Worm (Caenorhabditis elegans) whole organism, mixed stage, embryonic: Measurements from ENCODE around the gene smvt-1.

ENCODE experiments used
- M03D4.4 ChIP-seq: sonication (generic microtip); optimal IDR thresholded peaks from 2 replicates; lab custom pipeline; 2017; ENCODE audit warnings: mild to moderate bottlenecking, missing genetic modification characterization, missing compliant biosample characterization
- bed-3 ChIP-seq: fragments of 200-800 bp; sonication (Bioruptor generic); optimal IDR thresholded peaks from 3 replicates; lab custom pipeline; 2018; ENCODE audit warnings: mild to moderate bottlenecking, missing genetic modification characterization, moderate library complexity, missing compliant biosample characterization
- blmp-1 ChIP-seq: fragments of 150-350 bp; optimal IDR thresholded peaks from 2 replicates; lab custom pipeline; 2014; ENCODE audit warnings: missing biosample characterization, missing genetic modification characterization
- ceh-39 ChIP-seq: fragments of 150-350 bp; optimal IDR thresholded peaks from 2 replicates; lab custom pipeline; 2014; ENCODE audit warnings: missing biosample characterization, missing genetic modification characterization
- ceh-43 ChIP-seq: fragments of 200-800 bp; sonication (Bioruptor generic); optimal IDR thresholded peaks from 2 replicates; lab custom pipeline; 2018; ENCODE audit warnings: mild to moderate bottlenecking, missing genetic modification characterization, moderate library complexity, missing compliant biosample characterization
- ceh-83 ChIP-seq: fragments of 200-800 bp; sonication (Bioruptor generic); optimal IDR thresholded peaks from 2 replicates; lab custom pipeline; 2018; ENCODE audit warnings: mild to moderate bottlenecking, missing genetic modification characterization, missing compliant biosample characterization
- ces-1 ChIP-seq: fragments of 150-350 bp; optimal IDR thresholded peaks from 2 replicates; lab custom pipeline; 2014; ENCODE audit warnings: missing biosample characterization, missing genetic modification reagents, missing genetic modification characterization
- cnd-1 ChIP-seq: fragments of 200-800 bp; sonication (Bioruptor generic); optimal IDR thresholded peaks from 2 replicates; lab custom pipeline; 2018; ENCODE audit warnings: mild to moderate bottlenecking, missing genetic modification characterization, missing compliant biosample characterization
- drap-1 ChIP-seq: fragments of 200-800 bp; sonication (Bioruptor generic); optimal IDR thresholded peaks from 3 replicates; lab custom pipeline; 2018; ENCODE audit warnings: mild to moderate bottlenecking, missing genetic modification characterization, missing compliant biosample characterization
- elt-1 ChIP-seq: sonication (generic microtip); optimal IDR thresholded peaks from 2 replicates; lab custom pipeline; 2017; ENCODE audit warnings: missing genetic modification characterization, mild to moderate bottlenecking, missing compliant biosample characterization, antibody characterized with exemption, moderate library complexity, borderline replicate concordance; ENCODE audit not compliant: insufficient read depth
- elt-3 ChIP-seq: fragments of 150-350 bp; optimal IDR thresholded peaks from 2 replicates; lab custom pipeline; 2014; ENCODE audit warnings: missing biosample characterization, missing genetic modification characterization
- flh-1 ChIP-seq: fragments of 200-800 bp; sonication (Bioruptor generic); optimal IDR thresholded peaks from 2 replicates; lab custom pipeline; 2018; ENCODE audit warnings: mild to moderate bottlenecking, missing genetic modification characterization, moderate library complexity, missing compliant biosample characterization
- ham-2 ChIP-seq: fragments of 200-800 bp; sonication (Bioruptor generic); optimal IDR thresholded peaks from 2 replicates; lab custom pipeline; 2018; ENCODE audit warnings: mild to moderate bottlenecking, missing genetic modification characterization, missing compliant biosample characterization
- hlh-1 ChIP-seq: fragments of 150-350 bp; optimal IDR thresholded peaks from 2 replicates; lab custom pipeline; 2014; ENCODE audit warnings: missing biosample characterization, missing genetic modification reagents, missing genetic modification characterization
- lin-13 ChIP-seq: fragments of 150-350 bp; optimal IDR thresholded peaks from 2 replicates; lab custom pipeline; 2014; ENCODE audit warnings: missing biosample characterization, missing genetic modification characterization
- lin-32 ChIP-seq: fragments of 200-800 bp; sonication (Bioruptor generic); optimal IDR thresholded peaks from 2 replicates; lab custom pipeline; 2018; ENCODE audit warnings: mild to moderate bottlenecking, missing genetic modification characterization, missing compliant biosample characterization
- lsy-2 ChIP-seq: fragments of 150-350 bp; optimal IDR thresholded peaks from 2 replicates; lab custom pipeline; 2014; ENCODE audit warnings: missing biosample characterization, missing genetic modification characterization
- mab-5 ChIP-seq: fragments of 150-350 bp; optimal IDR thresholded peaks from 2 replicates; lab custom pipeline; 2014; ENCODE audit warnings: missing biosample characterization, missing genetic modification characterization
- mep-1 ChIP-seq: fragments of 150-350 bp; optimal IDR thresholded peaks from 2 replicates; lab custom pipeline; 2017; ENCODE audit warnings: missing biosample characterization, missing genetic modification reagents, missing genetic modification characterization, inconsistent platforms
- mls-2 ChIP-seq: sonication (generic microtip); optimal IDR thresholded peaks from 2 replicates; lab custom pipeline; 2016; ENCODE audit warnings: mild to moderate bottlenecking, missing genetic modification characterization, moderate library complexity, missing compliant biosample characterization
- nhr-12 ChIP-seq: fragments of 150-350 bp; optimal IDR thresholded peaks from 2 replicates; lab custom pipeline; 2014; ENCODE audit warnings: missing biosample characterization, missing genetic modification characterization
- nhr-2 ChIP-seq: fragments of 150-350 bp; optimal IDR thresholded peaks from 2 replicates; lab custom pipeline; 2014; ENCODE audit warnings: missing biosample characterization, missing genetic modification characterization
- nhr-237 ChIP-seq: fragments of 150-350 bp; optimal IDR thresholded peaks from 2 replicates; lab custom pipeline; 2014; ENCODE audit warnings: missing biosample characterization, missing genetic modification characterization
- nhr-28 ChIP-seq: fragments of 150-350 bp; optimal IDR thresholded peaks from 2 replicates; lab custom pipeline; 2014; ENCODE audit warnings: missing biosample characterization, missing genetic modification characterization
- nhr-76 ChIP-seq: sonication (generic microtip); optimal IDR thresholded peaks from 2 replicates; lab custom pipeline; 2017; ENCODE audit warnings: missing biosample characterization, missing genetic modification characterization
- pha-4 ChIP-seq: fragments of 150-350 bp; optimal IDR thresholded peaks from 2 replicates; lab custom pipeline; 2018; ENCODE audit warnings: missing biosample characterization, missing genetic modification reagents, missing genetic modification characterization
- sem-2 ChIP-seq: fragments of 200-800 bp; sonication (Bioruptor generic); optimal IDR thresholded peaks from 2 replicates; lab custom pipeline; 2018; ENCODE audit warnings: mild to moderate bottlenecking, missing genetic modification characterization, missing compliant biosample characterization
- snpc-4 ChIP-seq: fragments of 150-350 bp; optimal IDR thresholded peaks from 2 replicates; lab custom pipeline; 2014; ENCODE audit warnings: missing biosample characterization, missing genetic modification characterization
- sptf-1 ChIP-seq: sonication (generic microtip); optimal IDR thresholded peaks from 2 replicates; lab custom pipeline; 2017; ENCODE audit warnings: mild to moderate bottlenecking, missing genetic modification characterization, moderate library complexity, missing compliant biosample characterization
- tbx-8 ChIP-seq: fragments of 200-800 bp; sonication (Bioruptor generic); optimal IDR thresholded peaks from 2 replicates; lab custom pipeline; 2018; ENCODE audit warnings: mild to moderate bottlenecking, missing genetic modification characterization, moderate library complexity, missing compliant biosample characterization
- unc-120 ChIP-seq: sonication (generic microtip); optimal IDR thresholded peaks from 2 replicates; lab custom pipeline; 2017; ENCODE audit warnings: missing genetic modification characterization, missing compliant biosample characterization; ENCODE audit not compliant: poor library complexity, severe bottlenecking
- unc-39 ChIP-seq: fragments of 150-350 bp; optimal IDR thresholded peaks from 2 replicates; lab custom pipeline; 2014; ENCODE audit warnings: missing biosample characterization, missing genetic modification characterization
- unc-62 ChIP-seq: fragments of 150-350 bp; optimal IDR thresholded peaks from 2 replicates; lab custom pipeline; 2014; ENCODE audit warnings: missing biosample characterization, missing genetic modification reagents, missing genetic modification characterization
- zip-8 ChIP-seq: fragments of 150-350 bp; optimal IDR thresholded peaks from 2 replicates; lab custom pipeline; 2014; ENCODE audit warnings: missing biosample characterization, missing genetic modification characterization
- ztf-11 ChIP-seq: fragments of 150-350 bp; optimal IDR thresholded peaks from 2 replicates; lab custom pipeline; 2014; ENCODE audit warnings: missing biosample characterization, missing genetic modification characterization

smvt-1 gene

ce11 chrX:2592670-2593280 is 44.0 kb upstream of the smvt-1 start:
- TF ChIP-seq ces-1 (GFP tag; lab: Kevin White, UChicago) (no peak), nhr-28 (no peak), lin-32 (GFP tag; lab: Kevin White, UChicago) (no peak), mep-1 (tag; lab: Kevin White, UChicago) (no peak), lsy-2 (no peak), drap-1 (GFP tag; lab: Kevin White, UChicago) (no peak), elt-1 (tag; lab: Kevin White, UChicago) (no peak), nhr-237 (tag; lab: Kevin White, UChicago) (no peak), ham-2 (GFP tag; lab: Kevin White, UChicago) (no peak)

ce11 chrX:2591586-2592000 is 42.8 kb upstream of the smvt-1 start:
- no peak for TF ChIP-seq ces-1 (GFP tag; lab: Kevin White, UChicago)
- no peak for TF ChIP-seq lsy-2
- no peak for TF ChIP-seq nhr-2 (tag; lab: Kevin White, UChicago)
- no peak for TF ChIP-seq ceh-83
- TF ChIP-seq unc-39 (tag; lab: Kevin White, UChicago), result no peak
- no peak for TF ChIP-seq mab-5 (tag; lab: Kevin White, UChicago)
- no peak for TF ChIP-seq ham-2 (GFP tag; lab: Kevin White, UChicago)
- peak; percentile 18 for TF ChIP-seq drap-1 (GFP tag; lab: Kevin White, UChicago)
- no peak for TF ChIP-seq lin-32 (GFP tag; lab: Kevin White, UChicago)
- no peak for TF ChIP-seq elt-1 (tag; lab: Kevin White, UChicago)
- no peak for TF ChIP-seq nhr-12
- TF ChIP-seq sem-2 (GFP tag; lab: Kevin White, UChicago), result no peak
- peak; percentile 12 for TF ChIP-seq unc-62 (GFP tag; lab: Kevin White, UChicago)
- peak; percentile 17 for TF ChIP-seq hlh-1 (tag; lab: Kevin White, UChicago)
- TF ChIP-seq M03D4.4 (tag; lab: Kevin White, UChicago), result no peak
- TF ChIP-seq snpc-4 (tag; lab: Kevin White, UChicago), result no peak
- TF ChIP-seq zip-8 (tag; lab: Kevin White, UChicago), result no peak
- no peak for TF ChIP-seq ztf-11 (tag; lab: Kevin White, UChicago)
- no peak for TF ChIP-seq nhr-28
- no peak for TF ChIP-seq ceh-39 (tag; lab: Kevin White, UChicago)
- no peak for TF ChIP-seq cnd-1 (tag; lab: Kevin White, UChicago)
- no peak for TF ChIP-seq nhr-76 (tag; lab: Kevin White, UChicago)
- no peak for TF ChIP-seq sptf-1
- TF ChIP-seq blmp-1 (tag; lab: Kevin White, UChicago), result peak; percentile 68
- TF ChIP-seq flh-1, result no peak
- peak; percentile 60 for TF ChIP-seq unc-120 (tag; lab: Kevin White, UChicago)
- TF ChIP-seq elt-3 (tag; lab: Kevin White, UChicago), result peak; percentile 20
- peak; percentile 19 for TF ChIP-seq pha-4 (tag; lab: Kevin White, UChicago)
- no peak for TF ChIP-seq lin-13 (tag; lab: Kevin White, UChicago)
- TF ChIP-seq nhr-237 (tag; lab: Kevin White, UChicago), result peak; percentile 56
- no peak for TF ChIP-seq tbx-8
- TF ChIP-seq mep-1 (tag; lab: Kevin White, UChicago), result no peak
- no peak for TF ChIP-seq bed-3 (GFP tag; lab: Kevin White, UChicago)
- no peak for TF ChIP-seq mls-2 (tag; lab: Kevin White, UChicago)
- no peak for TF ChIP-seq ceh-43 (GFP tag; lab: Kevin White, UChicago)

- TF ChIP-seq mls-2 (tag; lab: Kevin White, UChicago) (no peak), mep-1 (tag; lab: Kevin White, UChicago) (no peak), zip-8 (tag; lab: Kevin White, UChicago) (no peak), blmp-1 (tag; lab: Kevin White, UChicago) (no peak), ces-1 (GFP tag; lab: Kevin White, UChicago) (no peak), tbx-8 (no peak), nhr-28 (no peak), nhr-237 (tag; lab: Kevin White, UChicago) (no peak), M03D4.4 (tag; lab: Kevin White, UChicago) (no peak), ceh-83 (no peak), lin-13 (tag; lab: Kevin White, UChicago) (no peak), unc-39 (tag; lab: Kevin White, UChicago) (no peak), nhr-12 (no peak), ham-2 (GFP tag; lab: Kevin White, UChicago) (no peak)
Observed at ce11 chrX:2590777-2591176, 42.0 kb upstream of the smvt-1 start.
